Worm (Caenorhabditis elegans) whole organism, early embryonic: ENCODE data around the gene dpy-9.
A peak's percentile ranks its signal among the peaks of the same experiment; 100 is the strongest.

Experiments used
- B0310.2 ChIP-seq: sonication (generic microtip); optimal IDR thresholded peaks from 2 replicates; lab custom pipeline; 2016; ENCODE audit warnings: mild to moderate bottlenecking, missing genetic modification characterization, missing compliant biosample characterization
- F13C5.2 ChIP-seq: sonication (generic microtip); optimal IDR thresholded peaks from 2 replicates; lab custom pipeline; 2017; ENCODE audit warnings: mild to moderate bottlenecking, missing genetic modification characterization, inconsistent platforms, missing compliant biosample characterization
- aly-1 ChIP-seq: sonication (generic microtip); optimal IDR thresholded peaks from 2 replicates; lab custom pipeline; 2016; ENCODE audit warnings: missing genetic modification characterization, missing compliant biosample characterization
- ama-1 ChIP-seq: fragments of 150-350 bp; optimal IDR thresholded peaks from 2 replicates; lab custom pipeline; 2014
- ceh-13 ChIP-seq: fragments of 200-800 bp; sonication (Bioruptor generic); optimal IDR thresholded peaks from 2 replicates; lab custom pipeline; 2018; ENCODE audit warnings: mild to moderate bottlenecking, missing genetic modification characterization, missing compliant biosample characterization
- ceh-36 ChIP-seq: sonication (generic microtip); optimal IDR thresholded peaks from 2 replicates; lab custom pipeline; 2016; ENCODE audit warnings: missing genetic modification characterization, inconsistent platforms, missing compliant biosample characterization
- ets-7 ChIP-seq: sonication (generic microtip); optimal IDR thresholded peaks from 2 replicates; lab custom pipeline; 2016; ENCODE audit warnings: missing genotype, missing genetic modification characterization, missing compliant biosample characterization
- flt-1 ChIP-seq: fragments of 200-800 bp; sonication (Bioruptor generic); IDR thresholded peaks from 2 replicates; pipeline ENCODE4 v1.3.6; 2022; ENCODE audit warnings: missing genetic modification characterization, missing compliant biosample characterization
- hmbx-1 ChIP-seq: sonication (generic microtip); optimal IDR thresholded peaks from 2 replicates; lab custom pipeline; 2016; ENCODE audit warnings: mild to moderate bottlenecking, missing genetic modification characterization, missing compliant biosample characterization
- hmg-4 ChIP-seq: fragments of 200-800 bp; sonication (Bioruptor generic); optimal IDR thresholded peaks from 2 replicates; lab custom pipeline; 2018; ENCODE audit warnings: mild to moderate bottlenecking, missing genetic modification characterization, missing compliant biosample characterization
- hnd-1 ChIP-seq: sonication (generic microtip); optimal IDR thresholded peaks from 2 replicates; lab custom pipeline; 2016; ENCODE audit warnings: missing genetic modification characterization, missing compliant biosample characterization
- pes-1 ChIP-seq: fragments of 200-800 bp; sonication (Bioruptor generic); IDR thresholded peaks from 2 replicates; pipeline ENCODE4 v1.3.6; 2022; ENCODE audit warnings: missing genetic modification reagents, missing genetic modification characterization, missing compliant biosample characterization
- scrt-1 ChIP-seq: fragments of 200-800 bp; sonication (Bioruptor generic); IDR thresholded peaks from 2 replicates; pipeline ENCODE4 v1.3.6; 2022; ENCODE audit warnings: missing genetic modification characterization, missing compliant biosample characterization
- sea-1 ChIP-seq: fragments of 200-800 bp; sonication (Bioruptor generic); conservative IDR thresholded peaks from 2 replicates; pipeline ENCODE4 v1.3.6; 2022; ENCODE audit warnings: missing genetic modification characterization, missing compliant biosample characterization
- tbx-11 ChIP-seq: fragments of 200-800 bp; sonication (Bioruptor generic); IDR thresholded peaks from 2 replicates; pipeline ENCODE4 v1.3.6; 2022; ENCODE audit warnings: missing genetic modification characterization, missing compliant biosample characterization
- tbx-37 ChIP-seq: fragments of 200-800 bp; sonication (Bioruptor generic); conservative IDR thresholded peaks from 2 replicates; pipeline ENCODE4 v1.3.6; 2022; ENCODE audit warnings: missing genetic modification reagents, missing genetic modification characterization, missing compliant biosample characterization
- tra-4 ChIP-seq: sonication (generic microtip); optimal IDR thresholded peaks from 2 replicates; lab custom pipeline; 2017; ENCODE audit warnings: missing genetic modification characterization, missing compliant biosample characterization

dpy-9 gene

ce11 chrIV:255379-255857 lies 3.6 kb downstream of the dpy-9 start, which contains the start of gene rcat-1:
Gene rcat-1, minus strand, starts transcription at chrIV:255429.
- TF ChIP-seq F13C5.2 = peak; percentile 71
- no peak for TF ChIP-seq ceh-13 (GFP tag; lab: Kevin White, UChicago)
- 0 out of 2 replicates have a peak, but pooled peaks have one; percentile 14 for TF ChIP-seq pes-1 (GFP tag; lab: Robert Waterston, UW)
- TF ChIP-seq tbx-11 = no peak

ce11 chrIV:252454-252853 lies 6.5 kb downstream of the dpy-9 start, which contains the start of gene grl-19:
Gene grl-19, minus strand, starts transcription at chrIV:252554.
- TF ChIP-seq ama-1 (lab: Kevin White, UChicago) = no peak
- no peak for TF ChIP-seq hmbx-1 (tag; lab: Kevin White, UChicago)
- TF ChIP-seq hnd-1 (tag; lab: Kevin White, UChicago) = no peak
- no peak for TF ChIP-seq flt-1 (GFP tag; lab: Robert Waterston, UW)
- no peak for TF ChIP-seq aly-1 (tag; lab: Kevin White, UChicago)
- no peak for TF ChIP-seq F13C5.2
- no peak for TF ChIP-seq hmg-4 (GFP tag; lab: Kevin White, UChicago)
- no peak for TF ChIP-seq ceh-36 (tag; lab: Kevin White, UChicago)
- TF ChIP-seq B0310.2 (tag; lab: Kevin White, UChicago) = no peak
- TF ChIP-seq ceh-13 (GFP tag; lab: Kevin White, UChicago) = no peak
- TF ChIP-seq pes-1 (GFP tag; lab: Robert Waterston, UW) = no peak
- TF ChIP-seq ets-7 (tag; lab: Kevin White, UChicago) = no peak
- TF ChIP-seq sea-1 (GFP tag; lab: Robert Waterston, UW) = no peak
- TF ChIP-seq tra-4 (tag; lab: Kevin White, UChicago) = no peak
- TF ChIP-seq scrt-1 (GFP tag; lab: Robert Waterston, UW) = no peak
- no peak for TF ChIP-seq tbx-11
- TF ChIP-seq tbx-37 = no peak

- no peak for TF ChIP-seq ets-7 (tag; lab: Kevin White, UChicago)
- no peak for TF ChIP-seq tbx-37
- TF ChIP-seq hmbx-1 (tag; lab: Kevin White, UChicago) = no peak
- no peak for TF ChIP-seq ceh-36 (tag; lab: Kevin White, UChicago)
- no peak for TF ChIP-seq aly-1 (tag; lab: Kevin White, UChicago)
- TF ChIP-seq F13C5.2 = no peak
- no peak for TF ChIP-seq hnd-1 (tag; lab: Kevin White, UChicago)
- TF ChIP-seq tbx-11 = no peak
- TF ChIP-seq hmg-4 (GFP tag; lab: Kevin White, UChicago) = no peak
- TF ChIP-seq ceh-13 (GFP tag; lab: Kevin White, UChicago) = no peak
These were observed 11.5 kb downstream of the dpy-9 start for ce11 chrIV:247494-247893.

- TF ChIP-seq ceh-36 (tag; lab: Kevin White, UChicago) (no peak), tra-4 (tag; lab: Kevin White, UChicago) (no peak), scrt-1 (GFP tag; lab: Robert Waterston, UW) (no peak), pes-1 (GFP tag; lab: Robert Waterston, UW) (no peak), sea-1 (GFP tag; lab: Robert Waterston, UW) (no peak), tbx-11 (no peak), hmbx-1 (tag; lab: Kevin White, UChicago) (no peak), hnd-1 (tag; lab: Kevin White, UChicago) (no peak), tbx-37 (no peak), B0310.2 (tag; lab: Kevin White, UChicago) (no peak), F13C5.2 (no peak), ama-1 (lab: Kevin White, UChicago) (no peak), ceh-13 (GFP tag; lab: Kevin White, UChicago) (no peak), flt-1 (GFP tag; lab: Robert Waterston, UW) (no peak), ets-7 (tag; lab: Kevin White, UChicago) (no peak), aly-1 (tag; lab: Kevin White, UChicago) (no peak), hmg-4 (GFP tag; lab: Kevin White, UChicago) (no peak)
These were observed 14.2 kb downstream of the dpy-9 start, which contains the start of gene aass-1 for ce11 chrIV:244843-245242. Gene aass-1, plus strand, starts transcription at chrIV:245143.

ce11 chrIV:244278-244677 lies 14.7 kb downstream of the dpy-9 start:
- TF ChIP-seq hmg-4 (GFP tag; lab: Kevin White, UChicago) = no peak
- no peak for TF ChIP-seq pes-1 (GFP tag; lab: Robert Waterston, UW)
- TF ChIP-seq ama-1 (lab: Kevin White, UChicago) = no peak
- TF ChIP-seq tbx-11 = no peak
- TF ChIP-seq B0310.2 (tag; lab: Kevin White, UChicago) = no peak
- TF ChIP-seq tbx-37 = no peak

- TF ChIP-seq F13C5.2 (peak; percentile 16), ets-7 (tag; lab: Kevin White, UChicago) (no peak)
These were observed 18.7 kb downstream of the dpy-9 start, which contains the start of the genes fnta-1 and cogc-8 for ce11 chrIV:240257-240754. Gene fnta-1, minus strand, starts transcription at chrIV:240307. Gene cogc-8, plus strand, starts transcription at chrIV:240451.

- TF ChIP-seq flt-1 (GFP tag; lab: Robert Waterston, UW) = no peak
- no peak for TF ChIP-seq aly-1 (tag; lab: Kevin White, UChicago)
- TF ChIP-seq ama-1 (lab: Kevin White, UChicago) = peak; percentile 20
- TF ChIP-seq pes-1 (GFP tag; lab: Robert Waterston, UW) = no peak
These were observed 21.7 kb downstream of the dpy-9 start, which contains the start of gene ints-13 for ce11 chrIV:237350-237749. Gene ints-13, minus strand, starts transcription at chrIV:237450.

- TF ChIP-seq scrt-1 (GFP tag; lab: Robert Waterston, UW) = no peak
- no peak for TF ChIP-seq tra-4 (tag; lab: Kevin White, UChicago)
- TF ChIP-seq tbx-11 = no peak
- TF ChIP-seq sea-1 (GFP tag; lab: Robert Waterston, UW) = no peak
- no peak for TF ChIP-seq B0310.2 (tag; lab: Kevin White, UChicago)
- no peak for TF ChIP-seq flt-1 (GFP tag; lab: Robert Waterston, UW)
These were observed 22.9 kb downstream of the dpy-9 start for ce11 chrIV:236138-236537.
